Worm (Caenorhabditis elegans) whole organism, midembryonic: ENCODE results near the gene col-107.

Experiments used
- T22C8.4 ChIP-seq: fragments of 200-800 bp; sonication (Bioruptor generic); IDR thresholded peaks from 2 replicates; pipeline ENCODE4 v1.3.6; 2022; ENCODE audit warnings: missing genetic modification characterization, missing compliant biosample characterization
- cog-1 ChIP-seq: sonication (generic microtip); optimal IDR thresholded peaks from 2 replicates; lab custom pipeline; 2016; ENCODE audit warnings: missing genetic modification characterization, missing compliant biosample characterization
- flt-1 ChIP-seq: fragments of 200-800 bp; sonication (Bioruptor generic); IDR thresholded peaks from 2 replicates; pipeline ENCODE4 v1.3.6; 2022; ENCODE audit warnings: missing genetic modification characterization, missing compliant biosample characterization
- klf-2 ChIP-seq: fragments of 200-800 bp; sonication (Bioruptor generic); conservative IDR thresholded peaks from 2 replicates; pipeline ENCODE4 v1.3.6; 2022; ENCODE audit warnings: missing genetic modification reagents, missing genetic modification characterization, missing compliant biosample characterization
- med-1 ChIP-seq: sonication (generic microtip); optimal IDR thresholded peaks from 2 replicates; lab custom pipeline; 2017; ENCODE audit warnings: missing genetic modification characterization, mild to moderate bottlenecking, missing compliant biosample characterization, antibody characterized with exemption, missing genetic modification reagents; ENCODE audit not compliant: insufficient read depth
- ref-1 ChIP-seq: fragments of 200-800 bp; sonication (Bioruptor generic); conservative IDR thresholded peaks from 2 replicates; pipeline ENCODE4 v1.3.6; 2022; ENCODE audit warnings: missing genetic modification reagents, missing genetic modification characterization, missing compliant biosample characterization
- tab-1 ChIP-seq: fragments of 200-800 bp; sonication (Bioruptor generic); IDR thresholded peaks from 2 replicates; pipeline ENCODE4 v1.3.6; 2022; ENCODE audit warnings: missing genetic modification characterization, missing compliant biosample characterization
- ztf-23 ChIP-seq: fragments of 200-800 bp; sonication (Bioruptor generic); IDR thresholded peaks from 2 replicates; pipeline ENCODE4 v1.3.6; 2022; ENCODE audit warnings: missing genetic modification reagents, missing genetic modification characterization, missing compliant biosample characterization
- ztf-29 ChIP-seq: fragments of 200-800 bp; sonication (Bioruptor generic); IDR thresholded peaks from 2 replicates; pipeline ENCODE4 v1.3.6; 2022; ENCODE audit warnings: missing genetic modification reagents, missing genetic modification characterization, missing compliant biosample characterization

Gene col-107

ce11 chrIV:1565725-1566124 lies 17.2 kb downstream of the col-107 start:
- no peak for TF ChIP-seq med-1
- TF ChIP-seq ref-1 (GFP tag; lab: Robert Waterston, UW), result no peak
- TF ChIP-seq ztf-29 (GFP tag; lab: Robert Waterston, UW), result no peak
- no peak for TF ChIP-seq flt-1 (GFP tag; lab: Robert Waterston, UW)
- no peak for TF ChIP-seq klf-2 (GFP tag; lab: Robert Waterston, UW)

ce11 chrIV:1567577-1567976 lies 19.1 kb downstream of the col-107 start:
- TF ChIP-seq tab-1 (GFP tag; lab: Robert Waterston, UW) (no peak), klf-2 (GFP tag; lab: Robert Waterston, UW) (no peak)

- no peak for TF ChIP-seq ztf-23 (GFP tag; lab: Robert Waterston, UW)
Measured at ce11 chrIV:1576731-1577130, 28.2 kb downstream of the col-107 start, which contains the start of gene Y41D4B.14. TSS of gene Y41D4B.14 (plus strand) at chrIV:1577031.

ce11 chrIV:1595802-1596201 lies 47.3 kb downstream of the col-107 start, which contains the start of gene npp-8:
TSS of gene npp-8 (minus strand) at chrIV:1595824.
- TF ChIP-seq T22C8.4 (GFP tag; lab: Robert Waterston, UW), result peak; percentile 65; the same call in 1 of the 2 replicates
- peak; percentile 93 for TF ChIP-seq ztf-23 (GFP tag; lab: Robert Waterston, UW)
- peak; percentile 85 for TF ChIP-seq klf-2 (GFP tag; lab: Robert Waterston, UW)
- no peak for TF ChIP-seq ztf-29 (GFP tag; lab: Robert Waterston, UW)
- TF ChIP-seq med-1, result peak; percentile 79
- TF ChIP-seq flt-1 (GFP tag; lab: Robert Waterston, UW), result peak; percentile 90
- peak; percentile 73 for TF ChIP-seq cog-1 (tag; lab: Kevin White, UChicago)
- TF ChIP-seq ref-1 (GFP tag; lab: Robert Waterston, UW), result peak; percentile 67
- TF ChIP-seq tab-1 (GFP tag; lab: Robert Waterston, UW), result peak; percentile 81

- TF ChIP-seq ztf-23 (GFP tag; lab: Robert Waterston, UW) (no peak), ztf-29 (GFP tag; lab: Robert Waterston, UW) (no peak), cog-1 (tag; lab: Kevin White, UChicago) (no peak), klf-2 (GFP tag; lab: Robert Waterston, UW) (no peak), med-1 (no peak), T22C8.4 (GFP tag; lab: Robert Waterston, UW) (no peak)
Measured at ce11 chrIV:1597018-1597417, 48.5 kb downstream of the col-107 start, which contains the start of gene ced-2. TSS of gene ced-2 (plus strand) at chrIV:1597318.
